Fruit fly (Drosophila melanogaster) Kc167 (cell line): ENCODE measurements around the gene Nos.

ENCODE experiments used
- Myc ChIP-seq: fragments of >200 bp; optimal IDR thresholded peaks from 2 replicates; lab custom pipeline; 2017; ENCODE audit warnings: missing external identifiers
- Sin3A ChIP-seq: fragments of >200 bp; optimal IDR thresholded peaks from 2 replicates; lab custom pipeline; 2018; ENCODE audit warnings: missing external identifiers
- h ChIP-seq: fragments of >200 bp; optimal IDR thresholded peaks from 3 replicates; lab custom pipeline; 2018; ENCODE audit warnings: missing external identifiers
- psq ChIP-seq: fragments of >200 bp; optimal IDR thresholded peaks from 2 replicates; lab custom pipeline; 2017; ENCODE audit warnings: missing external identifiers
- ttk ChIP-seq: sonication (Bioruptor generic); optimal IDR thresholded peaks from 2 replicates; lab custom pipeline; 2017; ENCODE audit warnings: missing external identifiers

DNA sequence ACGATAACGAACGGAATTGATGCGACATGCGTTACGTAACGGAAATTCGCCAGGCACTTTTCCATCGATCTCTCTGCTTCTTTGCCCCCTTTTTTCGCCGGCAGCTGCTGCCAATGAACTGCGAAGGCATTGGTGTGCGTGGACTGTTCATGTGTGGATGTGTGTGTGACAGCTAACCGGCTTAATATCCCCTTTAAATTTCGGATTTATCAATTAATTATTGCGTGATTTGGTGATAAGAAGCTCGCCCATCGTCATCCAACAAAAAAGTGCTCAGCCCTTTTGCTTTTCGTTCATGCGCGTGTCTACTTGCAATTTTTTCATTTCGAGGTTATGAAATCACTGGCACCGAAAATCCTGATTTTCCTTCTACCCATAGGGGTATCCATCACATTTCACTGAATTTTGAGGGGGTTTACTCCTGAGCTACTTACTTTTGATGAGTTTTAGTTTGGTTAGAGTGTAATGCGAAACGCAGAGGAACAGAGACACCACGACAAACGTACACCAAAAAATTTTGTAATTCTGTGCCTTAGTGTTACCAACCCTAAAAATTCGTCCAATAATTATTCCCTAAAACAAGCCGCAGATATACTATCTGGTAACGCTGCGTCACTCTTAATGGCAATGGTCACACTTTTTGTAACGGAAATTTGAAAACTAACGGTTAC is 13.1 kb upstream of the Nos start, which contains the start of gene porin:
- TF ChIP-seq Myc (lab: Kevin White, UChicago) (no peak), psq (lab: Kevin White, UChicago) (no peak), ttk (lab: Kevin White, UChicago) (no peak), Sin3A (lab: Kevin White, UChicago) (no peak), h (lab: Kevin White, UChicago) (no peak)
